Worm (Caenorhabditis elegans) whole organism, early embryonic: ENCODE results near the gene R07H5.11.
"Not testable (repeated sequence)": the region's sequence is repeated elsewhere in the genome, so short reads cannot be mapped to it uniquely, and the experiment has no call there.

Experiments
- B0310.2 ChIP-seq: sonication (generic microtip); optimal IDR thresholded peaks from 2 replicates; lab custom pipeline; 2016; ENCODE audit warnings: mild to moderate bottlenecking, missing genetic modification characterization, missing compliant biosample characterization
- F13C5.2 ChIP-seq: sonication (generic microtip); optimal IDR thresholded peaks from 2 replicates; lab custom pipeline; 2017; ENCODE audit warnings: mild to moderate bottlenecking, missing genetic modification characterization, inconsistent platforms, missing compliant biosample characterization
- aly-1 ChIP-seq: sonication (generic microtip); optimal IDR thresholded peaks from 2 replicates; lab custom pipeline; 2016; ENCODE audit warnings: missing genetic modification characterization, missing compliant biosample characterization
- ama-1 ChIP-seq: fragments of 150-350 bp; optimal IDR thresholded peaks from 2 replicates; lab custom pipeline; 2014
- ceh-13 ChIP-seq: fragments of 200-800 bp; sonication (Bioruptor generic); optimal IDR thresholded peaks from 2 replicates; lab custom pipeline; 2018; ENCODE audit warnings: mild to moderate bottlenecking, missing genetic modification characterization, missing compliant biosample characterization
- ceh-36 ChIP-seq: sonication (generic microtip); optimal IDR thresholded peaks from 2 replicates; lab custom pipeline; 2016; ENCODE audit warnings: missing genetic modification characterization, inconsistent platforms, missing compliant biosample characterization
- ets-7 ChIP-seq: sonication (generic microtip); optimal IDR thresholded peaks from 2 replicates; lab custom pipeline; 2016; ENCODE audit warnings: missing genotype, missing genetic modification characterization, missing compliant biosample characterization
- flt-1 ChIP-seq: fragments of 200-800 bp; sonication (Bioruptor generic); IDR thresholded peaks from 2 replicates; pipeline ENCODE4 v1.3.6; 2022; ENCODE audit warnings: missing genetic modification characterization, missing compliant biosample characterization
- hmbx-1 ChIP-seq: sonication (generic microtip); optimal IDR thresholded peaks from 2 replicates; lab custom pipeline; 2016; ENCODE audit warnings: mild to moderate bottlenecking, missing genetic modification characterization, missing compliant biosample characterization
- hmg-4 ChIP-seq: fragments of 200-800 bp; sonication (Bioruptor generic); optimal IDR thresholded peaks from 2 replicates; lab custom pipeline; 2018; ENCODE audit warnings: mild to moderate bottlenecking, missing genetic modification characterization, missing compliant biosample characterization
- hnd-1 ChIP-seq: sonication (generic microtip); optimal IDR thresholded peaks from 2 replicates; lab custom pipeline; 2016; ENCODE audit warnings: missing genetic modification characterization, missing compliant biosample characterization
- pes-1 ChIP-seq: fragments of 200-800 bp; sonication (Bioruptor generic); IDR thresholded peaks from 2 replicates; pipeline ENCODE4 v1.3.6; 2022; ENCODE audit warnings: missing genetic modification reagents, missing genetic modification characterization, missing compliant biosample characterization
- scrt-1 ChIP-seq: fragments of 200-800 bp; sonication (Bioruptor generic); IDR thresholded peaks from 2 replicates; pipeline ENCODE4 v1.3.6; 2022; ENCODE audit warnings: missing genetic modification characterization, missing compliant biosample characterization
- sea-1 ChIP-seq: fragments of 200-800 bp; sonication (Bioruptor generic); conservative IDR thresholded peaks from 2 replicates; pipeline ENCODE4 v1.3.6; 2022; ENCODE audit warnings: missing genetic modification characterization, missing compliant biosample characterization
- tbx-11 ChIP-seq: fragments of 200-800 bp; sonication (Bioruptor generic); IDR thresholded peaks from 2 replicates; pipeline ENCODE4 v1.3.6; 2022; ENCODE audit warnings: missing genetic modification characterization, missing compliant biosample characterization
- tbx-37 ChIP-seq: fragments of 200-800 bp; sonication (Bioruptor generic); conservative IDR thresholded peaks from 2 replicates; pipeline ENCODE4 v1.3.6; 2022; ENCODE audit warnings: missing genetic modification reagents, missing genetic modification characterization, missing compliant biosample characterization
- tra-4 ChIP-seq: sonication (generic microtip); optimal IDR thresholded peaks from 2 replicates; lab custom pipeline; 2017; ENCODE audit warnings: missing genetic modification characterization, missing compliant biosample characterization

The R07H5.11 gene

DNA sequence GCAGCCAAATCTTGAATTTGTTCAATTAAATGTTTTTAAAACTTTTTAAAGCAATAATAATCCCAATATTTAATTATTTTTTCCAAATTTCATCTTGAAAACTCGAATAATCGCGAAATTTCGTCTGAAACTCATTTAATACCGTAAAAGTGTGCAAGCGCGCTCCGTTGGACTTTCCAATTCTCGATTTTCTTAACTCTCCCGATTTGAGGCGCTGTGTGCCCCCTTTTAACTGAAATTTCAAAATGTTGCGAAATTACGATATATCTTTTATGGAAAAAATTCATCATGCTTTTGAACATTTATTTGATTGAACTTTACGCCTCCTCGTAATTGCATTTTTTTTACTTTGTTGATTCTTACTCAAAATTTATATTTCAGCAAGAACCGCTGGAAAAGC is at the start of gene R07H5.11:
R07H5.11 (plus strand) TSS at position 380 of the 400 bp plus-strand sequence.
- not testable (repeated sequence) for TF ChIP-seq pes-1 (GFP tag; lab: Robert Waterston, UW); ceh-36 (tag; lab: Kevin White, UChicago); ama-1 (lab: Kevin White, UChicago)

DNA sequence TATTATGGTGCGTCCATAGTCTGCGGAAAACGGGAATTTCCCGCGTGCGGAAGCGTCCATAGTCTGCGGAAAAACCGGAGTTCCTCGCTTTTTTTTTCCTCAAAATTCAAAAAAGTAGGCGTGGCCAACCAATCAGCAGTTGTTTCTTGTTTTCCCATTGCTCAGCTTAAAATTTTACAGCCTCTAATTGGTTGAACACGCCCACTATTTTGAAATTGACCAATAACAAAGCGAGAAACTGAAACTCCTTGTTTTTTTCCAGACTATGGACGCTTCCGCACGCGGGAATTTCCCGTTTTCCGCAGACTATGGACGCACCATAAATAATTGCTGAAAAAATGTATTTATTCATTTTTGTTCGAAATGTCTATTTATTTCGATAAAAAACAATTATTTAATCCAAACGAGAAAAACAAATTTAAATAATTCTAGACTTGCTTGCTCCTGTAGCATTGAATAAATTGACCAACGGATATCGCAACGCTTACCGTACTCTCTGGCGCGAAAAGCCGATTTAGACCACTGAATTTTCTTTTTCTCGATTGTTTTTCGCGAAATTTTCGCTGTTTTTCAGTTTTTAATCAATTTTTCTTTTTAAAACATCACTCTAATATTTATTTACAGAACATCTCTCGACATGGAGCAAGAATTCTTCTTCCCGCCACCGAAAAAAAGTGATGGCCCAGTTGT is 48.0 kb upstream of the R07H5.11 start, which contains the start of gene C08F8.3:
C08F8.3 (plus strand) TSS at position 620 of the 690 bp plus-strand sequence.
- not testable (repeated sequence) for TF ChIP-seq tra-4 (tag; lab: Kevin White, UChicago); ceh-13; ama-1 (lab: Kevin White, UChicago)

DNA sequence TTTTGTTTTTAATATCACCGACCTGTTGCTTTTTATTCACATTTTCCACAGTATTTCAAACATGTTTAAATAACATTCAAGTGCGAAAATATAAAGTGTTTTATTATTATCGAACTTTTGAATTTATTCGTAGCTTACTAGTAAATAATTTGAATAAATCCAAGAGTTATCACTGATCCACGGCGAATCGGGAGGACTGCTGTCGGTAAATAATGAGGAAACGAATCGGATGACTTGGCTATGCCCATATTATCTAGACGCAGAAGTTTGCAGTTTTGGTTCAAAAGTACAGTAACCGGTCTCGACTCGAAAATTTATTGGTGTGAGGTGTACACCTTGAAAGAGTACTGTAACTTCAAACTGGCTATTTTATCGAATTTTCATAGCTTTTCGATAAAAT is 46.0 kb upstream of the R07H5.11 start:
- TF ChIP-seq tbx-37 (GFP tag; lab: Robert Waterston, UW) (no peak), pes-1 (GFP tag; lab: Robert Waterston, UW) (no peak)

DNA sequence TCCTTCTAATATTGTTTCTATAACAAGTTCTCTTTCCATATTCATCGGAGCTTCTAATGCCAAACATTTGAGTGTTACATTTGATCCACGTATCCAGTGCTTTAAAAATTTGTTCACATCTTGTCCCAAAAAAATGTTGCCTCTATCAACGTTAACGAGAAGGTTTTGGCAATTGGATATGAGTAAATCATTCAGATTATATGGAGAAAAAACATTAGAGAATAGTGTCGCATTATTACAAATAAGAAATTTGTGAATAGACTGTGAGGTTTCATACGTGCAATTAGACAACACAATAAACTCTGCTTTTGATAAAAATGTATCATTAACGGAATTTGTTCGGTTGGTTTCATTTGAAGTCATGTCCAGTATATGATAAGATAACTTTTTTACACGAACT is 42.7 kb upstream of the R07H5.11 start, which contains the start of gene mboa-4:
mboa-4 (minus strand) TSS at position 101 of the 400 bp plus-strand sequence.
- TF ChIP-seq ceh-13: no peak
- no peak for TF ChIP-seq F13C5.2 (tag; lab: Kevin White, UChicago)
- no peak for TF ChIP-seq tbx-11 (GFP tag; lab: Robert Waterston, UW)
- no peak for TF ChIP-seq sea-1 (GFP tag; lab: Robert Waterston, UW)
- TF ChIP-seq tra-4 (tag; lab: Kevin White, UChicago): no peak
- no peak for TF ChIP-seq flt-1 (GFP tag; lab: Robert Waterston, UW)
- TF ChIP-seq hmbx-1 (tag; lab: Kevin White, UChicago): no peak
- TF ChIP-seq B0310.2 (tag; lab: Kevin White, UChicago): no peak
- TF ChIP-seq ets-7 (tag; lab: Kevin White, UChicago): no peak
- TF ChIP-seq pes-1 (GFP tag; lab: Robert Waterston, UW): no peak
- no peak for TF ChIP-seq tbx-37 (GFP tag; lab: Robert Waterston, UW)

DNA sequence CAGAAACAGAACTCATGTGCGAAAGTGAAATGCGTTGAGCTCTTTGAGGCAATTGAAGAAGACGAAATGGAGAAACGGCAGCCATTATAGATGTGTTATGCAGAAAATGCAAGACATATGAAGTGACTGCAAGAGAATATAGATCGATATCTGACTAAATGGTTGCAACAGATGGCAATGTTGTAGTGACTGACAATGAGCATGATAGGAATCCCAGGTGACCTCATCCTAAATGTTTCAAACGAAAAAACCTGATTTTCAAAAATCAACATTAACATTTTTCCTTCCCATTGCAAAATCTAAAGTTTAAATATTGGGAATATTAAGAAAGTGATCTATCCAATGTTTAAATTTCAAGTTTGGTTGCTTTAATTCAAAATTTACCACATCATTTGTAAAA is 41.9 kb upstream of the R07H5.11 start, which contains the start of gene C08F8.15:
C08F8.15 (minus strand) TSS at position 101 of the 400 bp plus-strand sequence.
- TF ChIP-seq aly-1 (tag; lab: Kevin White, UChicago) (no peak), B0310.2 (tag; lab: Kevin White, UChicago) (no peak)

DNA sequence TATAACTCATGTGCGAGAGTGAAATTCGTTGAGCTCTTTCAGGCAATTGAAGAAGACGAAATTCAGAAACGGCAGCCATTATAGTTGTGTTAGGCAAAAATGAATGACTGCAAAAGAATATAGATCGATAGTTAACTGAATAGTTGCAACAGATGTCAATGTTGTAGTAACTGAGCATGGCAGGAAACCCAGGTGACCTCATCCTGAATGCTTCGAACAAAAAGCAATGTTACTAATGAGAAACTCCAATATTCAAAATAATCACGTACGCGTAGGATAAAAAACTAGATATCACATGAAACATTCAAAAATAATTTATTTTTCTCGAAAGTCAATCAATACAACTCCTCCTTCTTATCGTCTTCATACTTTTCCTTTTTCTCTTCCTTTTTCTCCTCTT is 40.1 kb upstream of the R07H5.11 start, which contains the start of gene fbxb-9:
fbxb-9 (minus strand) TSS at position 101 of the 400 bp plus-strand sequence.
- no peak for TF ChIP-seq scrt-1 (GFP tag; lab: Robert Waterston, UW)
- no peak for TF ChIP-seq aly-1 (tag; lab: Kevin White, UChicago)
- no peak for TF ChIP-seq tra-4 (tag; lab: Kevin White, UChicago)
- TF ChIP-seq ceh-36 (tag; lab: Kevin White, UChicago): no peak
- TF ChIP-seq hnd-1 (tag; lab: Kevin White, UChicago): no peak
- no peak for TF ChIP-seq sea-1 (GFP tag; lab: Robert Waterston, UW)
- no peak for TF ChIP-seq B0310.2 (tag; lab: Kevin White, UChicago)
- TF ChIP-seq pes-1 (GFP tag; lab: Robert Waterston, UW): no peak
- TF ChIP-seq hmg-4 (GFP tag; lab: Kevin White, UChicago): no peak
- TF ChIP-seq tbx-11 (GFP tag; lab: Robert Waterston, UW): no peak
- no peak for TF ChIP-seq ama-1 (lab: Kevin White, UChicago)
- no peak for TF ChIP-seq hmbx-1 (tag; lab: Kevin White, UChicago)
- no peak for TF ChIP-seq ceh-13
- no peak for TF ChIP-seq flt-1 (GFP tag; lab: Robert Waterston, UW)
- no peak for TF ChIP-seq F13C5.2 (tag; lab: Kevin White, UChicago)

DNA sequence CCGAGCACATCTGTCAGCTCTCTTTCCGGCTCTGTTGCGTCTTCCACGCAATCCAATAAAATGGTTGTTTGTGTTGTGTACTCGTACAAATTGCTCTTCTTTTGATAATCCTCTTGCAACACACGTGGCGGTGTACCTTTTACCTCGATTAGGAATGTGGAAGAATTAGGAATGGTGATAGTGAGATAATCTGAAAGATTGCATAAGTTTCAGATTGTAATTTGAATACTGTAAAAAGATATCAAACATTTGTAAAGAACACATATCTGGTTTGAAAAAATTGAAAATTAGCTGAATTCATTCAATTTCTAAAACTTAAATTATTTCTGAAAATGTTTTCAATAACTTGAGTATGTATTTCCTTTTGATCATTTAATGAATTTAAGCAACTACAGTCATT is 37.7 kb upstream of the R07H5.11 start, which contains the start of gene C08F8.6:
C08F8.6 (minus strand) TSS at position 101 of the 400 bp plus-strand sequence.
- TF ChIP-seq tbx-37 (GFP tag; lab: Robert Waterston, UW) (no peak), ceh-36 (tag; lab: Kevin White, UChicago) (no peak), scrt-1 (GFP tag; lab: Robert Waterston, UW) (no peak), hmg-4 (GFP tag; lab: Kevin White, UChicago) (no peak), hnd-1 (tag; lab: Kevin White, UChicago) (no peak), flt-1 (GFP tag; lab: Robert Waterston, UW) (no peak), ceh-13 (no peak), B0310.2 (tag; lab: Kevin White, UChicago) (no peak), ama-1 (lab: Kevin White, UChicago) (no peak), pes-1 (GFP tag; lab: Robert Waterston, UW) (no peak)

DNA sequence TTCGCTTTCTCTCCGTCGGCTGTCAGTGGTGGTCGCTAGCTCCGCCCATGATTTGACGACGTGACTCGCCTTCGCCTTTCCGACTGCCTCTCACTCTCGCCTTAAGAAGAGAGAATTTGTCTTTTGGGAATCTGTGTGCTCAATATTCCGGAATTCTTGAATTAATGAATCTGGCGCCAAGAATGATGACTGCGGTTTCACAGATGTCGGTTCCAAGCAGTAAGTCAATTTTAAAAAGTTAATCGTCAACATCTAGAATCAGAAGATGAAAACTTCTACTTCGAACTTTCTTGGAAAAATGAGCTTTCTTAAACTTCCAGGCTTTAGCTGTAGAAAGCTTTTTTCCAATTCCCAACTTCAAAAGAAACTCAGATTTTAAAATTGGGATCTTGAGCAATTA is 32.9 kb upstream of the R07H5.11 start, which contains the start of gene nhr-67:
nhr-67 (plus strand) TSS at position 97 of the 400 bp plus-strand sequence.
- no peak for TF ChIP-seq F13C5.2 (tag; lab: Kevin White, UChicago)
- TF ChIP-seq sea-1 (GFP tag; lab: Robert Waterston, UW): no peak
- TF ChIP-seq pes-1 (GFP tag; lab: Robert Waterston, UW): no peak
